Fruit fly (Drosophila melanogaster) Kc167 (cell line): ENCODE results near the gene CG45207.

Source experiments
- Myc ChIP-seq: fragments of >200 bp; optimal IDR thresholded peaks from 2 replicates; lab custom pipeline; 2017; ENCODE audit warnings: missing external identifiers
- Sin3A ChIP-seq: fragments of >200 bp; optimal IDR thresholded peaks from 2 replicates; lab custom pipeline; 2018; ENCODE audit warnings: missing external identifiers
- h ChIP-seq: fragments of >200 bp; optimal IDR thresholded peaks from 3 replicates; lab custom pipeline; 2018; ENCODE audit warnings: missing external identifiers
- psq ChIP-seq: fragments of >200 bp; optimal IDR thresholded peaks from 2 replicates; lab custom pipeline; 2017; ENCODE audit warnings: missing external identifiers
- ttk ChIP-seq: sonication (Bioruptor generic); optimal IDR thresholded peaks from 2 replicates; lab custom pipeline; 2017; ENCODE audit warnings: missing external identifiers

DNA sequence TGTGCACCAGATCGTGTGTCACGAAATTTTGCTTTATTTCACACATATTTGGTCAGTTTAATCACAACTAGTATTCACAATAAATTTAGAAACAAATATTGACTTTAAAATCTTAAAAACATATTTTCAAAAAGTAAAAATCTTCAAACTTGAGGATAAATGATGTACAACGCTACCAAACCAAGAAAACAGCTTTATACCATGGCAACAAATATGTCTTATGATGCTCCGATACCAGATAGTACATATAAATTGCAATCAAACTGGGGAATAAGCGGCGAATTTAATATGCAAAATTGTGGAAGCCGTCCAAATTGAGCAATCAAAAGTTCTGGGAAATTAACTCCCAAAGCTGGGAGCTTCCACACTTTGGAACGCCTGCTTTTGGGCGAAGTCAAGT, 7.8 kb downstream of the CG45207 start, which contains the start of gene CG5623:
- no peak for TF ChIP-seq ttk
- no peak for TF ChIP-seq Sin3A (lab: Kevin White, UChicago)
- no peak for TF ChIP-seq psq (lab: Kevin White, UChicago)
- no peak for TF ChIP-seq h (lab: Kevin White, UChicago)
- no peak for TF ChIP-seq Myc (lab: Kevin White, UChicago)
